Fruit fly (Drosophila melanogaster) Kc167 (cell line): ENCODE results near the gene wds.

Experiments used
- Myc ChIP-seq: fragments of >200 bp; optimal IDR thresholded peaks from 2 replicates; lab custom pipeline; 2017; ENCODE audit warnings: missing external identifiers
- Sin3A ChIP-seq: fragments of >200 bp; optimal IDR thresholded peaks from 2 replicates; lab custom pipeline; 2018; ENCODE audit warnings: missing external identifiers
- h ChIP-seq: fragments of >200 bp; optimal IDR thresholded peaks from 3 replicates; lab custom pipeline; 2018; ENCODE audit warnings: missing external identifiers
- insv ChIP-seq: fragments of >200 bp; optimal IDR thresholded peaks from 3 replicates; lab custom pipeline; 2018; ENCODE audit warnings: missing external identifiers
- psq ChIP-seq: fragments of >200 bp; optimal IDR thresholded peaks from 2 replicates; lab custom pipeline; 2017; ENCODE audit warnings: missing external identifiers

- no peak for TF ChIP-seq psq (lab: Kevin White, UChicago)
- no peak for TF ChIP-seq Myc (lab: Kevin White, UChicago)
- TF ChIP-seq h (lab: Kevin White, UChicago) = no peak
- TF ChIP-seq insv (lab: Kevin White, UChicago) = no peak
- TF ChIP-seq Sin3A = no peak
Measured at dm6 chrX:2593753-2594096, 7.9 kb downstream of the wds start.
